Worm (Caenorhabditis elegans) whole organism, young adult: ENCODE measurements around the gene Y110A2AL.7.

Experiments used
- B0035.1 ChIP-seq: sonication (generic microtip); optimal IDR thresholded peaks from 2 replicates; lab custom pipeline; 2016; ENCODE audit warnings: missing genetic modification characterization, mild to moderate bottlenecking, missing compliant biosample characterization, missing genotype, missing genetic modification reagents
- C06A6.2 ChIP-seq: fragments of 200-800 bp; sonication (Bioruptor generic); conservative IDR thresholded peaks from 2 replicates; pipeline ENCODE4 v1.3.6; 2022; ENCODE audit warnings: missing genetic modification characterization, missing compliant biosample characterization
- F23B12.7 ChIP-seq: sonication (generic microtip); optimal IDR thresholded peaks from 2 replicates; lab custom pipeline; 2017; ENCODE audit warnings: missing genetic modification characterization, mild to moderate bottlenecking, missing compliant biosample characterization, antibody characterized with exemption, moderate library complexity; ENCODE audit not compliant: insufficient read depth
- F39B2.1 ChIP-seq: fragments of 200-800 bp; sonication (Bioruptor generic); IDR thresholded peaks from 2 replicates; pipeline ENCODE4 v1.3.6; 2022; ENCODE audit warnings: missing genetic modification reagents, missing genetic modification characterization, missing compliant biosample characterization
- F57C9.4 ChIP-seq: sonication (generic microtip); optimal IDR thresholded peaks from 2 replicates; lab custom pipeline; 2017; ENCODE audit warnings: mild to moderate bottlenecking, missing genetic modification characterization, missing compliant biosample characterization
- K11D2.4 ChIP-seq: fragments of 200-800 bp; sonication (Bioruptor generic); IDR thresholded peaks from 2 replicates; pipeline ENCODE4 v1.3.6; 2022; ENCODE audit warnings: missing genetic modification reagents, missing genetic modification characterization, missing compliant biosample characterization
- K12H6.12 ChIP-seq: fragments of 200-800 bp; sonication (Bioruptor generic); optimal IDR thresholded peaks from 2 replicates; lab custom pipeline; 2018; ENCODE audit warnings: mild to moderate bottlenecking, missing genetic modification characterization, missing compliant biosample characterization
- T26A5.8 ChIP-seq: sonication (generic microtip); optimal IDR thresholded peaks from 2 replicates; lab custom pipeline; 2016; ENCODE audit warnings: missing genetic modification characterization, missing compliant biosample characterization
- Y95B8A.8 ChIP-seq: fragments of 200-800 bp; sonication (Bioruptor generic); IDR thresholded peaks from 2 replicates; pipeline ENCODE4 v1.3.6; 2022; ENCODE audit warnings: missing genetic modification reagents, missing genetic modification characterization, missing compliant biosample characterization
- akir-1 ChIP-seq: fragments of 200-800 bp; sonication (Bioruptor generic); optimal IDR thresholded peaks from 2 replicates; lab custom pipeline; 2018; ENCODE audit warnings: mild to moderate bottlenecking, missing genetic modification characterization, moderate library complexity, missing compliant biosample characterization
- ama-1 ChIP-seq, 3 experiments: fragments of 150-350 bp in 1 of 3; sonication (generic microtip) in 2 of 3; optimal IDR thresholded peaks; 2 replicates each; lab custom pipeline; 2014 to 2018; ENCODE audit warnings: missing biosample characterization in 2 of 3, missing genetic modification characterization in 2 of 3, missing genetic modification reagents in 2 of 3
- aptf-2 ChIP-seq: fragments of 200-800 bp; sonication (Bioruptor generic); conservative IDR thresholded peaks from 2 replicates; pipeline ENCODE4 v1.3.6; 2022; ENCODE audit warnings: missing genetic modification reagents, missing genetic modification characterization, missing compliant biosample characterization
- attf-6 ChIP-seq: fragments of 200-800 bp; sonication (Bioruptor generic); IDR thresholded peaks from 2 replicates; pipeline ENCODE4 v1.3.6; 2022; ENCODE audit warnings: missing genetic modification reagents, missing genetic modification characterization, missing compliant biosample characterization
- cebp-2 ChIP-seq: fragments of 200-800 bp; sonication (Bioruptor generic); IDR thresholded peaks from 2 replicates; pipeline ENCODE4 v1.3.6; 2022; ENCODE audit warnings: missing genetic modification characterization, missing compliant biosample characterization
- ceh-40 ChIP-seq: fragments of 200-800 bp; sonication (Bioruptor generic); IDR thresholded peaks from 2 replicates; pipeline ENCODE4 v1.3.6; 2022; ENCODE audit warnings: missing genetic modification characterization, missing compliant biosample characterization
- ceh-58 ChIP-seq: fragments of 200-800 bp; sonication (Bioruptor generic); IDR thresholded peaks from 2 replicates; pipeline ENCODE4 v1.3.6; 2022; ENCODE audit warnings: missing genetic modification characterization, missing compliant biosample characterization
- ceh-91 ChIP-seq: fragments of 200-800 bp; sonication (Bioruptor generic); IDR thresholded peaks from 2 replicates; pipeline ENCODE4 v1.3.6; 2022; ENCODE audit warnings: missing genetic modification reagents, missing genetic modification characterization, missing compliant biosample characterization
- dox-1 ChIP-seq: fragments of 200-800 bp; sonication (Bioruptor generic); IDR thresholded peaks from 2 replicates; pipeline ENCODE4 v1.3.6; 2022; ENCODE audit warnings: missing genetic modification reagents, missing genetic modification characterization, missing compliant biosample characterization
- egrh-3 ChIP-seq: fragments of 200-800 bp; sonication (Bioruptor generic); IDR thresholded peaks from 2 replicates; pipeline ENCODE4 v1.3.6; 2022; ENCODE audit warnings: missing genetic modification reagents, missing genetic modification characterization, missing compliant biosample characterization
- gei-17 ChIP-seq: fragments of 200-800 bp; sonication (Bioruptor generic); optimal IDR thresholded peaks from 2 replicates; lab custom pipeline; 2018; ENCODE audit warnings: mild to moderate bottlenecking, missing genetic modification characterization, missing compliant biosample characterization
- him-1 ChIP-seq: sonication (generic microtip); optimal IDR thresholded peaks from 2 replicates; lab custom pipeline; 2016; ENCODE audit warnings: missing genotype, missing genetic modification reagents, missing genetic modification characterization, missing compliant biosample characterization
- hmg-1.2 ChIP-seq: fragments of 200-800 bp; sonication (Bioruptor generic); IDR thresholded peaks from 2 replicates; pipeline ENCODE4 v1.3.6; 2022; ENCODE audit warnings: missing genetic modification reagents, missing genetic modification characterization, missing compliant biosample characterization
- hmg-20 ChIP-seq: fragments of 200-800 bp; sonication (Bioruptor generic); IDR thresholded peaks from 2 replicates; pipeline ENCODE4 v1.3.6; 2022; ENCODE audit warnings: missing genetic modification reagents, missing genetic modification characterization, missing compliant biosample characterization
- hrde-1 ChIP-seq: sonication (generic microtip); optimal IDR thresholded peaks from 2 replicates; lab custom pipeline; 2016; ENCODE audit warnings: missing genetic modification characterization, mild to moderate bottlenecking, missing compliant biosample characterization, moderate library complexity, missing genotype, missing genetic modification reagents, borderline replicate concordance
- let-526 ChIP-seq: fragments of 200-800 bp; sonication (Bioruptor generic); IDR thresholded peaks from 2 replicates; pipeline ENCODE4 v1.3.6; 2022; ENCODE audit warnings: missing genetic modification reagents, missing genetic modification characterization, missing compliant biosample characterization
- let-607 ChIP-seq, 2 experiments: fragments of 200-800 bp in 1 of 2; sonication (Bioruptor generic) in 1 of 2; sonication (generic microtip) in 1 of 2; optimal IDR thresholded peaks; 2 replicates each; lab custom pipeline; 2016 to 2018; ENCODE audit warnings: mild to moderate bottlenecking in 2 of 2, missing compliant biosample characterization in 2 of 2, missing genetic modification characterization in 2 of 2, moderate library complexity in 2 of 2, missing genotype in 1 of 2
- lin-40 ChIP-seq: sonication (generic microtip); optimal IDR thresholded peaks from 2 replicates; lab custom pipeline; 2016; ENCODE audit warnings: missing genetic modification characterization, mild to moderate bottlenecking, missing compliant biosample characterization, missing genotype, missing genetic modification reagents
- lin-54 ChIP-seq: fragments of 200-800 bp; sonication (Bioruptor generic); optimal IDR thresholded peaks from 2 replicates; lab custom pipeline; 2018; ENCODE audit warnings: mild to moderate bottlenecking, missing genetic modification characterization, missing compliant biosample characterization
- lir-1 ChIP-seq: fragments of 200-800 bp; sonication (Bioruptor generic); conservative IDR thresholded peaks from 2 replicates; pipeline ENCODE4 v1.3.6; 2022; ENCODE audit warnings: missing genetic modification reagents, missing genetic modification characterization, missing compliant biosample characterization
- mcd-1 ChIP-seq: fragments of 200-800 bp; sonication (Bioruptor generic); IDR thresholded peaks from 2 replicates; pipeline ENCODE4 v1.3.6; 2022; ENCODE audit warnings: missing genetic modification reagents, missing genetic modification characterization, missing compliant biosample characterization
- nfya-1 ChIP-seq: sonication (generic microtip); optimal IDR thresholded peaks from 2 replicates; lab custom pipeline; 2017; ENCODE audit warnings: antibody characterized with exemption, missing compliant biosample characterization, missing genetic modification characterization, borderline replicate concordance; ENCODE audit not compliant: insufficient read depth
- nfya-2 ChIP-seq: fragments of 200-800 bp; sonication (Bioruptor generic); IDR thresholded peaks from 2 replicates; pipeline ENCODE4 v1.3.6; 2022; ENCODE audit warnings: missing genetic modification reagents, missing genetic modification characterization, missing compliant biosample characterization
- nfyb-1 ChIP-seq: fragments of 200-800 bp; sonication (Bioruptor generic); IDR thresholded peaks from 2 replicates; pipeline ENCODE4 v1.3.6; 2022; ENCODE audit warnings: missing genetic modification reagents, missing genetic modification characterization, missing compliant biosample characterization
- pbrm-1 ChIP-seq: fragments of 200-800 bp; sonication (Bioruptor generic); IDR thresholded peaks from 2 replicates; pipeline ENCODE4 v1.3.6; 2022; ENCODE audit warnings: missing genetic modification reagents, missing genetic modification characterization, missing compliant biosample characterization
- rec-8 ChIP-seq, 2 experiments: sonication (generic microtip); optimal IDR thresholded peaks; 2 replicates each; lab custom pipeline; 2016; ENCODE audit warnings: mild to moderate bottlenecking in 2 of 2, missing genetic modification characterization in 2 of 2, missing genetic modification reagents in 2 of 2, missing genotype in 2 of 2, missing biosample characterization in 1 of 2, missing compliant biosample characterization in 1 of 2, moderate library complexity in 1 of 2
- sea-2 ChIP-seq: fragments of 200-800 bp; sonication (Bioruptor generic); IDR thresholded peaks from 2 replicates; pipeline ENCODE4 v1.3.6; 2022; ENCODE audit warnings: missing genetic modification characterization, missing compliant biosample characterization
- snpc-1.1 ChIP-seq: sonication (generic microtip); optimal IDR thresholded peaks from 2 replicates; lab custom pipeline; 2017; ENCODE audit warnings: missing genetic modification characterization, mild to moderate bottlenecking, missing compliant biosample characterization, antibody characterized with exemption, moderate library complexity, missing genotype, missing genetic modification reagents; ENCODE audit not compliant: insufficient read depth
- snpc-4 ChIP-seq, 5 experiments: fragments of 150-350 bp in 1 of 5; sonication (generic microtip) in 4 of 5; optimal IDR thresholded peaks; 2 replicates each; lab custom pipeline; 2014 to 2018; ENCODE audit warnings: missing genetic modification characterization in 5 of 5, missing biosample characterization in 3 of 5, antibody characterized with exemption in 2 of 5, mild to moderate bottlenecking in 2 of 5, missing compliant biosample characterization in 2 of 5, missing genotype in 2 of 5, moderate library complexity in 2 of 5, missing genetic modification reagents in 1 of 5
- sptf-2 ChIP-seq: fragments of 200-800 bp; sonication (Bioruptor generic); optimal IDR thresholded peaks from 2 replicates; lab custom pipeline; 2018; ENCODE audit warnings: mild to moderate bottlenecking, missing genetic modification characterization, missing compliant biosample characterization
- unc-130 ChIP-seq: sonication (generic microtip); optimal IDR thresholded peaks from 2 replicates; lab custom pipeline; 2016; ENCODE audit warnings: missing genetic modification reagents, missing genetic modification characterization, missing compliant biosample characterization
- zfh-2 ChIP-seq: fragments of 200-800 bp; sonication (Bioruptor generic); conservative IDR thresholded peaks from 2 replicates; pipeline ENCODE4 v1.3.6; 2022; ENCODE audit warnings: missing genetic modification reagents, missing genetic modification characterization, missing compliant biosample characterization
- ztf-26 ChIP-seq: sonication (generic microtip); optimal IDR thresholded peaks from 2 replicates; lab custom pipeline; 2017; ENCODE audit warnings: missing genetic modification characterization, missing compliant biosample characterization
- ztf-6 ChIP-seq: fragments of 200-800 bp; sonication (Bioruptor generic); IDR thresholded peaks from 2 replicates; pipeline ENCODE4 v1.3.6; 2022; ENCODE audit warnings: missing genetic modification reagents, missing genetic modification characterization, missing compliant biosample characterization

Y110A2AL.7 gene

ce11 chrII:2859873-2860821 lies 17.2 kb upstream of the Y110A2AL.7 start (continued):
- no peak for TF ChIP-seq lin-40 (tag; lab: Kevin White, UChicago)
- TF ChIP-seq mcd-1 (GFP tag; lab: Robert Waterston, UW), result peak; percentile 35; the same call in 1 of the 2 replicates
- TF ChIP-seq let-526, result peak; percentile 73; the same call in 1 of the 2 replicates
- no peak for TF ChIP-seq nfya-1
- no peak for TF ChIP-seq T26A5.8 (tag; lab: Kevin White, UChicago)
- 0 out of 2 replicates have a peak, but pooled peaks have one; percentile 17 for TF ChIP-seq lir-1
- TF ChIP-seq egrh-3 (GFP tag; lab: Robert Waterston, UW), result peak; percentile 43; the same call in 1 of the 2 replicates
- TF ChIP-seq cebp-2, result peak; percentile 83; the same call in 1 of the 2 replicates
- TF ChIP-seq nfyb-1 (GFP tag; lab: Robert Waterston, UW), result peak; percentile 67; the same call in 1 of the 2 replicates
- no peak for TF ChIP-seq ztf-6 (GFP tag; lab: Robert Waterston, UW)
- TF ChIP-seq rec-8 (tag; optimal IDR thresholded peaks at IDR 0.05; lab: Kevin White, UChicago), result peak; percentile 37 to 55
- TF ChIP-seq ceh-40 (GFP tag; lab: Robert Waterston, UW), result no peak
- peak; percentile 68 for TF ChIP-seq hmg-1.2
- TF ChIP-seq C06A6.2 (GFP tag; lab: Robert Waterston, UW), result no peak
- no peak for TF ChIP-seq K12H6.12 (tag; lab: Kevin White, UChicago)
- TF ChIP-seq F57C9.4 (tag; lab: Kevin White, UChicago), result no peak
- TF ChIP-seq him-1 (tag; lab: Kevin White, UChicago), result peak; percentile 75
- no peak for TF ChIP-seq unc-130 (GFP tag; lab: Kevin White, UChicago)
- no peak for TF ChIP-seq F39B2.1
- TF ChIP-seq snpc-4 (GFP tag; optimal IDR thresholded peaks at IDR 0.05; lab: Kevin White, UChicago), result peak; percentile 41
- TF ChIP-seq snpc-4 (tag; optimal IDR thresholded peaks at IDR 0.05; lab: Kevin White, UChicago), result peak in 3 of 4 experiments; percentile 31 to 60 (median 33)
- no peak for TF ChIP-seq hrde-1 (tag; lab: Kevin White, UChicago)
- no peak for TF ChIP-seq B0035.1 (tag; lab: Kevin White, UChicago)
- no peak for TF ChIP-seq attf-6 (GFP tag; lab: Robert Waterston, UW)
- TF ChIP-seq dox-1 (GFP tag; lab: Robert Waterston, UW), result no peak; the same call in 1 of the 2 replicates
- no peak for TF ChIP-seq ceh-58
- TF ChIP-seq K11D2.4 (GFP tag; lab: Robert Waterston, UW), result no peak
- no peak for TF ChIP-seq sptf-2
- TF ChIP-seq aptf-2 (GFP tag; lab: Robert Waterston, UW), result no peak
- no peak for TF ChIP-seq gei-17 (GFP tag; lab: Kevin White, UChicago)
- no peak for TF ChIP-seq snpc-1.1
- TF ChIP-seq Y95B8A.8 (GFP tag; lab: Robert Waterston, UW), result no peak
- TF ChIP-seq hmg-20 (GFP tag; lab: Robert Waterston, UW), result no peak
- TF ChIP-seq akir-1 (GFP tag; lab: Kevin White, UChicago), result no peak
- no peak for TF ChIP-seq F23B12.7
- peak; percentile 62 for TF ChIP-seq zfh-2 (GFP tag; lab: Robert Waterston, UW)
- TF ChIP-seq nfya-2 (GFP tag; lab: Robert Waterston, UW), result no peak
- TF ChIP-seq let-607 (tag; optimal IDR thresholded peaks at IDR 0.05; lab: Kevin White, UChicago), result no peak
- peak; percentile 35; the same call in 1 of the 2 replicates for TF ChIP-seq pbrm-1 (GFP tag; lab: Robert Waterston, UW)
- TF ChIP-seq ama-1 (optimal IDR thresholded peaks at IDR 0.05; lab: Kevin White, UChicago), result no peak
- peak in 1 of 2 experiments; percentile 53 for TF ChIP-seq ama-1 (GFP tag; optimal IDR thresholded peaks at IDR 0.05; lab: Kevin White, UChicago)
- TF ChIP-seq lin-54 (GFP tag; lab: Kevin White, UChicago), result peak; percentile 17
- TF ChIP-seq sea-2 (GFP tag; lab: Robert Waterston, UW), result no peak
- no peak for TF ChIP-seq ceh-91 (GFP tag; lab: Robert Waterston, UW)
- no peak for TF ChIP-seq ztf-26 (tag; lab: Kevin White, UChicago)
